Worm (Caenorhabditis elegans): ENCODE measurements around the gene C07G1.6.
A peak's percentile ranks its signal among the peaks of the same experiment; 100 is the strongest.

C07G1.6 gene

ce11 chrIV:8252856-8253255, 42.7 kb upstream of the C07G1.6 start (continued):
- TF ChIP-seq lin-40 (tag; optimal IDR thresholded peaks at IDR 0.05) (peak; percentile 75), aptf-3 (GFP tag; IDR thresholded peaks at IDR 0.05) (no peak; the same call in 1 of the 2 replicates), F33H1.4 (GFP tag; IDR thresholded peaks at IDR 0.05) (peak; percentile 49), C17E4.6 (GFP tag; IDR thresholded peaks at IDR 0.05) (0 out of 2 replicates have a peak, but pooled peaks have one; percentile 50), ceh-58 (GFP tag; IDR thresholded peaks at IDR 0.05) (0 out of 2 replicates have a peak, but pooled peaks have one; percentile 71), cebp-2 (GFP tag; IDR thresholded peaks at IDR 0.05) (0 out of 2 replicates have a peak, but pooled peaks have one; percentile 35), mel-28 (tag; optimal IDR thresholded peaks at IDR 0.05; ENCODE audit: borderline replicate concordance) (peak; percentile 88), tbx-9 (tag; optimal IDR thresholded peaks at IDR 0.05; ENCODE audit: borderline replicate concordance) (peak; percentile 29), K11D2.4 (GFP tag; IDR thresholded peaks at IDR 0.05) (peak; percentile 56; the same call in 1 of the 2 replicates), sptf-2 (GFP tag; optimal IDR thresholded peaks at IDR 0.05) (peak; percentile 76), hsf-1 (GFP tag; IDR thresholded peaks at IDR 0.05) (peak; percentile 63), pbrm-1 (GFP tag; IDR thresholded peaks at IDR 0.05) (peak; percentile 79), Y53F4B.3 (GFP tag; IDR thresholded peaks at IDR 0.05) (peak; percentile 78), madf-6 (GFP tag; IDR thresholded peaks at IDR 0.05) (no peak; the same call in 1 of the 2 replicates), attf-6 (GFP tag; IDR thresholded peaks at IDR 0.05) (0 out of 2 replicates have a peak, but pooled peaks have one; percentile 43), C06A6.2 (GFP tag; conservative IDR thresholded peaks at IDR 0.05) (peak; percentile 29; the same call in 1 of the 2 replicates), T26A5.8 (tag; optimal IDR thresholded peaks at IDR 0.05) (peak; percentile 68), madf-8 (GFP tag; conservative IDR thresholded peaks at IDR 0.05) (no peak), egl-18 (GFP tag; IDR thresholded peaks at IDR 0.05) (no peak), snpc-1.3 (tag; optimal IDR thresholded peaks at IDR 0.05; ENCODE audit: insufficient read depth) (peak; percentile 89), Y95B8A.8 (GFP tag; IDR thresholded peaks at IDR 0.05) (peak; percentile 42; the same call in 1 of the 2 replicates), somi-1 (GFP tag; optimal IDR thresholded peaks at IDR 0.05) (peak; percentile 68), madf-3 (GFP tag; IDR thresholded peaks at IDR 0.05) (peak; percentile 81), madf-10 (tag; optimal IDR thresholded peaks at IDR 0.05) (peak; percentile 85), efl-1 (GFP tag; optimal IDR thresholded peaks at IDR 0.05) (peak; percentile 7), rcor-1 (GFP tag; IDR thresholded peaks at IDR 0.05) (peak; percentile 71), T07F8.4 (tag; optimal IDR thresholded peaks at IDR 0.05) (peak; percentile 75), ceh-79 (tag; optimal IDR thresholded peaks at IDR 0.05) (peak; percentile 75), ets-4 (GFP tag; optimal IDR thresholded peaks at IDR 0.05) (peak; percentile 51), F55B11.4 (tag; optimal IDR thresholded peaks at IDR 0.05; ENCODE audit: borderline replicate concordance, insufficient read depth) (no peak), aptf-2 (GFP tag; conservative IDR thresholded peaks at IDR 0.05) (no peak), egrh-3 (GFP tag; IDR thresholded peaks at IDR 0.05) (0 out of 2 replicates have a peak, but pooled peaks have one; percentile 32), dpl-1 (GFP tag; optimal IDR thresholded peaks at IDR 0.05) (no peak), ztf-6 (GFP tag; IDR thresholded peaks at IDR 0.05) (peak; percentile 77; the same call in 1 of the 2 replicates), nfya-1 (tag; optimal IDR thresholded peaks at IDR 0.05; ENCODE audit: borderline replicate concordance, insufficient read depth) (no peak), F49E8.2 (tag; optimal IDR thresholded peaks at IDR 0.05; ENCODE audit: insufficient read depth) (peak; percentile 88), ZK185.1 (tag; optimal IDR thresholded peaks at IDR 0.05; ENCODE audit: poor library complexity, severe bottlenecking) (peak; percentile 78), mcd-1 (GFP tag; IDR thresholded peaks at IDR 0.05) (no peak; the same call in 1 of the 2 replicates), unc-130 (GFP tag; optimal IDR thresholded peaks at IDR 0.05) (peak; percentile 77), dpff-1 (tag; optimal IDR thresholded peaks at IDR 0.05) (peak; percentile 52), repo-1 (tag; optimal IDR thresholded peaks at IDR 0.05) (peak; percentile 77), lin-54 (GFP tag; optimal IDR thresholded peaks at IDR 0.05) (peak; percentile 70), lir-1 (GFP tag; conservative IDR thresholded peaks at IDR 0.05) (0 out of 2 replicates have a peak, but pooled peaks have one; percentile 34), lin-26 (GFP tag; IDR thresholded peaks at IDR 0.05) (peak; percentile 97), nhr-120 (GFP tag; IDR thresholded peaks at IDR 0.05) (0 out of 2 replicates have a peak, but pooled peaks have one; percentile 51), ztf-25 (GFP tag; IDR thresholded peaks at IDR 0.05) (peak; percentile 88; the same call in 1 of the 2 replicates), B0261.1 (tag; optimal IDR thresholded peaks at IDR 0.05) (peak; percentile 91)
